Worm (Caenorhabditis elegans) whole organism, young adult: Measurements from ENCODE around the gene spp-5.

Experiments used
- C06A6.2 ChIP-seq: fragments of 200-800 bp; sonication (Bioruptor generic); conservative IDR thresholded peaks from 2 replicates; pipeline ENCODE4 v1.3.6; 2022; ENCODE audit warnings: missing genetic modification characterization, missing compliant biosample characterization
- D2030.7 ChIP-seq: fragments of 200-800 bp; sonication (Bioruptor generic); IDR thresholded peaks from 2 replicates; pipeline ENCODE4 v1.3.6; 2022; ENCODE audit warnings: missing genetic modification reagents, missing genetic modification characterization, missing compliant biosample characterization
- F10E7.11 ChIP-seq: sonication (generic microtip); optimal IDR thresholded peaks from 2 replicates; lab custom pipeline; 2017; ENCODE audit warnings: mild to moderate bottlenecking, missing genetic modification characterization, moderate library complexity, missing compliant biosample characterization
- F22D6.2 ChIP-seq: sonication (generic microtip); optimal IDR thresholded peaks from 2 replicates; lab custom pipeline; 2016; ENCODE audit warnings: mild to moderate bottlenecking, missing genetic modification characterization, missing compliant biosample characterization
- F39B2.1 ChIP-seq: fragments of 200-800 bp; sonication (Bioruptor generic); IDR thresholded peaks from 2 replicates; pipeline ENCODE4 v1.3.6; 2022; ENCODE audit warnings: missing genetic modification reagents, missing genetic modification characterization, missing compliant biosample characterization
- K11D2.4 ChIP-seq: fragments of 200-800 bp; sonication (Bioruptor generic); IDR thresholded peaks from 2 replicates; pipeline ENCODE4 v1.3.6; 2022; ENCODE audit warnings: missing genetic modification reagents, missing genetic modification characterization, missing compliant biosample characterization
- K12H6.12 ChIP-seq: fragments of 200-800 bp; sonication (Bioruptor generic); optimal IDR thresholded peaks from 2 replicates; lab custom pipeline; 2018; ENCODE audit warnings: mild to moderate bottlenecking, missing genetic modification characterization, missing compliant biosample characterization
- Y53G8AR.9 ChIP-seq: fragments of 200-800 bp; sonication (Bioruptor generic); conservative IDR thresholded peaks from 2 replicates; pipeline ENCODE4 v1.3.6; 2022; ENCODE audit warnings: missing genetic modification reagents, missing genetic modification characterization, missing compliant biosample characterization
- Y79H2A.3 ChIP-seq: fragments of 200-800 bp; sonication (Bioruptor generic); conservative IDR thresholded peaks from 2 replicates; pipeline ENCODE4 v1.3.6; 2022; ENCODE audit warnings: missing genetic modification reagents, missing genetic modification characterization, missing compliant biosample characterization
- Y95B8A.8 ChIP-seq: fragments of 200-800 bp; sonication (Bioruptor generic); IDR thresholded peaks from 2 replicates; pipeline ENCODE4 v1.3.6; 2022; ENCODE audit warnings: missing genetic modification reagents, missing genetic modification characterization, missing compliant biosample characterization
- ZK185.1 ChIP-seq: sonication (generic microtip); optimal IDR thresholded peaks from 2 replicates; lab custom pipeline; 2016; ENCODE audit warnings: mild to moderate bottlenecking, missing genetic modification characterization, missing compliant biosample characterization; ENCODE audit not compliant: poor library complexity, severe bottlenecking
- atf-7 ChIP-seq: sonication (generic microtip); optimal IDR thresholded peaks from 2 replicates; lab custom pipeline; 2017; ENCODE audit warnings: mild to moderate bottlenecking, missing genetic modification characterization, missing compliant biosample characterization
- attf-5 ChIP-seq: fragments of 200-800 bp; sonication (Bioruptor generic); optimal IDR thresholded peaks from 2 replicates; lab custom pipeline; 2018; ENCODE audit warnings: mild to moderate bottlenecking, missing genetic modification characterization, missing compliant biosample characterization
- attf-6 ChIP-seq: fragments of 200-800 bp; sonication (Bioruptor generic); IDR thresholded peaks from 2 replicates; pipeline ENCODE4 v1.3.6; 2022; ENCODE audit warnings: missing genetic modification reagents, missing genetic modification characterization, missing compliant biosample characterization
- ccch-3 ChIP-seq: fragments of 200-800 bp; sonication (Bioruptor generic); optimal IDR thresholded peaks from 2 replicates; lab custom pipeline; 2018; ENCODE audit warnings: mild to moderate bottlenecking, missing genetic modification characterization, missing compliant biosample characterization
- cebp-1 ChIP-seq, 2 experiments: fragments of 200-800 bp in 1 of 2; sonication (Bioruptor generic) in 1 of 2; sonication (generic microtip) in 1 of 2; IDR thresholded peaks in 1 of 2; optimal IDR thresholded peaks in 1 of 2; 2 replicates each; pipeline versions ENCODE4 v1.3.6 to Lab custom; 2017 to 2022; ENCODE audit warnings: missing compliant biosample characterization in 2 of 2, missing genetic modification characterization in 2 of 2, mild to moderate bottlenecking in 1 of 2, missing genetic modification reagents in 1 of 2, moderate library complexity in 1 of 2
- ceh-100 ChIP-seq: fragments of 200-800 bp; sonication (Bioruptor generic); IDR thresholded peaks from 2 replicates; pipeline ENCODE4 v1.3.6; 2022; ENCODE audit warnings: missing genetic modification reagents, missing genetic modification characterization, missing compliant biosample characterization
- ceh-91 ChIP-seq: fragments of 200-800 bp; sonication (Bioruptor generic); IDR thresholded peaks from 2 replicates; pipeline ENCODE4 v1.3.6; 2022; ENCODE audit warnings: missing genetic modification reagents, missing genetic modification characterization, missing compliant biosample characterization
- chd-7 ChIP-seq: sonication (generic microtip); optimal IDR thresholded peaks from 2 replicates; lab custom pipeline; 2016; ENCODE audit warnings: mild to moderate bottlenecking, missing genetic modification characterization, moderate library complexity, missing compliant biosample characterization
- dox-1 ChIP-seq: fragments of 200-800 bp; sonication (Bioruptor generic); IDR thresholded peaks from 2 replicates; pipeline ENCODE4 v1.3.6; 2022; ENCODE audit warnings: missing genetic modification reagents, missing genetic modification characterization, missing compliant biosample characterization
- dpl-1 ChIP-seq: fragments of 150-350 bp; optimal IDR thresholded peaks from 2 replicates; lab custom pipeline; 2014; ENCODE audit warnings: missing biosample characterization, missing genetic modification reagents, missing genetic modification characterization
- efl-1 ChIP-seq: fragments of 150-350 bp; optimal IDR thresholded peaks from 2 replicates; lab custom pipeline; 2014; ENCODE audit warnings: missing biosample characterization, missing genetic modification reagents, missing genetic modification characterization
- egl-18 ChIP-seq: fragments of 200-800 bp; sonication (Bioruptor generic); IDR thresholded peaks from 2 replicates; pipeline ENCODE4 v1.3.6; 2022; ENCODE audit warnings: missing genetic modification reagents, missing genetic modification characterization, missing compliant biosample characterization
- ekl-4 ChIP-seq: fragments of 200-800 bp; sonication (Bioruptor generic); IDR thresholded peaks from 2 replicates; pipeline ENCODE4 v1.3.6; 2022; ENCODE audit warnings: missing genetic modification reagents, missing genetic modification characterization, missing compliant biosample characterization
- ets-4 ChIP-seq: fragments of 200-800 bp; sonication (Bioruptor generic); optimal IDR thresholded peaks from 2 replicates; lab custom pipeline; 2018; ENCODE audit warnings: mild to moderate bottlenecking, missing genetic modification characterization, missing compliant biosample characterization
- hlh-26 ChIP-seq: fragments of 200-800 bp; sonication (Bioruptor generic); conservative IDR thresholded peaks from 2 replicates; pipeline ENCODE4 v1.3.6; 2022; ENCODE audit warnings: missing genetic modification reagents, missing genetic modification characterization, missing compliant biosample characterization
- lin-26 ChIP-seq: fragments of 200-800 bp; sonication (Bioruptor generic); IDR thresholded peaks from 2 replicates; pipeline ENCODE4 v1.3.6; 2022; ENCODE audit warnings: missing genetic modification reagents, missing genetic modification characterization, missing compliant biosample characterization
- lin-40 ChIP-seq: sonication (generic microtip); optimal IDR thresholded peaks from 2 replicates; lab custom pipeline; 2016; ENCODE audit warnings: missing genetic modification characterization, mild to moderate bottlenecking, missing compliant biosample characterization, missing genotype, missing genetic modification reagents
- lin-54 ChIP-seq: fragments of 200-800 bp; sonication (Bioruptor generic); optimal IDR thresholded peaks from 2 replicates; lab custom pipeline; 2018; ENCODE audit warnings: mild to moderate bottlenecking, missing genetic modification characterization, missing compliant biosample characterization
- madf-10 ChIP-seq: sonication (generic microtip); optimal IDR thresholded peaks from 2 replicates; lab custom pipeline; 2016; ENCODE audit warnings: mild to moderate bottlenecking, missing genetic modification characterization, missing compliant biosample characterization
- mcd-1 ChIP-seq: fragments of 200-800 bp; sonication (Bioruptor generic); IDR thresholded peaks from 2 replicates; pipeline ENCODE4 v1.3.6; 2022; ENCODE audit warnings: missing genetic modification reagents, missing genetic modification characterization, missing compliant biosample characterization
- nhr-80 ChIP-seq: sonication (generic microtip); optimal IDR thresholded peaks from 2 replicates; lab custom pipeline; 2016; ENCODE audit warnings: missing genetic modification characterization, missing compliant biosample characterization
- nhr-90 ChIP-seq: sonication (generic microtip); optimal IDR thresholded peaks from 2 replicates; lab custom pipeline; 2016; ENCODE audit warnings: missing genotype, mild to moderate bottlenecking, missing genetic modification characterization, missing compliant biosample characterization
- pha-4 ChIP-seq: fragments of 150-350 bp; sonication (generic microtip); optimal IDR thresholded peaks from 2 replicates; lab custom pipeline; 2014; ENCODE audit warnings: missing biosample characterization, missing genetic modification reagents, missing genetic modification characterization
- rcor-1 ChIP-seq: fragments of 200-800 bp; sonication (Bioruptor generic); IDR thresholded peaks from 2 replicates; pipeline ENCODE4 v1.3.6; 2022; ENCODE audit warnings: missing genetic modification reagents, missing genetic modification characterization, missing compliant biosample characterization
- snpc-1.1 ChIP-seq: sonication (generic microtip); optimal IDR thresholded peaks from 2 replicates; lab custom pipeline; 2017; ENCODE audit warnings: missing genetic modification characterization, mild to moderate bottlenecking, missing compliant biosample characterization, antibody characterized with exemption, moderate library complexity, missing genotype, missing genetic modification reagents; ENCODE audit not compliant: insufficient read depth
- snpc-1.3 ChIP-seq: sonication (generic microtip); optimal IDR thresholded peaks from 2 replicates; lab custom pipeline; 2017; ENCODE audit warnings: missing genetic modification characterization, mild to moderate bottlenecking, missing compliant biosample characterization, antibody characterized with exemption, moderate library complexity, missing genotype, missing genetic modification reagents; ENCODE audit not compliant: insufficient read depth
- snpc-4 ChIP-seq, 5 experiments: fragments of 150-350 bp in 1 of 5; sonication (generic microtip) in 4 of 5; optimal IDR thresholded peaks; 2 replicates each; lab custom pipeline; 2014 to 2018; ENCODE audit warnings: missing genetic modification characterization in 5 of 5, missing biosample characterization in 3 of 5, antibody characterized with exemption in 2 of 5, mild to moderate bottlenecking in 2 of 5, missing compliant biosample characterization in 2 of 5, missing genotype in 2 of 5, moderate library complexity in 2 of 5, missing genetic modification reagents in 1 of 5
- somi-1 ChIP-seq: fragments of 200-800 bp; sonication (Bioruptor generic); optimal IDR thresholded peaks from 2 replicates; lab custom pipeline; 2018; ENCODE audit warnings: mild to moderate bottlenecking, missing genetic modification characterization, missing compliant biosample characterization
- tbp1 ChIP-seq: fragments of 200-800 bp; sonication (Bioruptor generic); optimal IDR thresholded peaks from 2 replicates; lab custom pipeline; 2018; ENCODE audit warnings: mild to moderate bottlenecking, missing genetic modification characterization, missing compliant biosample characterization
- unc-62 ChIP-seq: fragments of 150-350 bp; optimal IDR thresholded peaks from 2 replicates; lab custom pipeline; 2014; ENCODE audit warnings: missing biosample characterization, missing genetic modification reagents, missing genetic modification characterization
- zim-3 ChIP-seq: sonication (generic microtip); optimal IDR thresholded peaks from 2 replicates; lab custom pipeline; 2017; ENCODE audit warnings: mild to moderate bottlenecking, missing genetic modification characterization, moderate library complexity, missing compliant biosample characterization
- ztf-22 ChIP-seq: fragments of 200-800 bp; sonication (Bioruptor generic); optimal IDR thresholded peaks from 2 replicates; lab custom pipeline; 2018; ENCODE audit warnings: mild to moderate bottlenecking, missing genetic modification characterization, moderate library complexity, missing compliant biosample characterization
- ztf-28 ChIP-seq: fragments of 200-800 bp; sonication (Bioruptor generic); IDR thresholded peaks from 2 replicates; pipeline ENCODE4 v1.3.6; 2022; ENCODE audit warnings: missing genetic modification reagents, missing genetic modification characterization, missing compliant biosample characterization
- ztf-6 ChIP-seq: fragments of 200-800 bp; sonication (Bioruptor generic); IDR thresholded peaks from 2 replicates; pipeline ENCODE4 v1.3.6; 2022; ENCODE audit warnings: missing genetic modification reagents, missing genetic modification characterization, missing compliant biosample characterization

The spp-5 gene

ce11 chrX:7320115-7320711, at the start of gene spp-5:
Gene spp-5 (minus strand): TSS chrX:7320354.
- peak; percentile 94 for TF ChIP-seq nhr-80 (tag; lab: Kevin White, UChicago)
- no peak for TF ChIP-seq F22D6.2 (tag; lab: Kevin White, UChicago)
- no peak for TF ChIP-seq K12H6.12 (tag; lab: Kevin White, UChicago)
- no peak for TF ChIP-seq atf-7 (tag; lab: Kevin White, UChicago)
- TF ChIP-seq Y53G8AR.9, result no peak
- 0 out of 2 replicates have a peak, but pooled peaks have one; percentile 13 for TF ChIP-seq dox-1 (GFP tag; lab: Robert Waterston, UW)
- no peak for TF ChIP-seq egl-18 (GFP tag; lab: Robert Waterston, UW)
- TF ChIP-seq efl-1 (GFP tag; lab: Kevin White, UChicago), result no peak
- no peak for TF ChIP-seq rcor-1
- TF ChIP-seq chd-7 (tag; lab: Kevin White, UChicago), result no peak
- no peak for TF ChIP-seq snpc-4 (GFP tag; optimal IDR thresholded peaks at IDR 0.05; lab: Kevin White, UChicago)
- no peak for TF ChIP-seq snpc-4 (tag; optimal IDR thresholded peaks at IDR 0.05; lab: Kevin White, UChicago)
- TF ChIP-seq attf-5 (GFP tag; lab: Kevin White, UChicago), result no peak
- TF ChIP-seq lin-40 (tag; lab: Kevin White, UChicago), result no peak
- TF ChIP-seq Y95B8A.8 (GFP tag; lab: Robert Waterston, UW), result no peak
- TF ChIP-seq F10E7.11 (tag; lab: Kevin White, UChicago), result no peak
- TF ChIP-seq zim-3 (tag; lab: Kevin White, UChicago), result no peak
- TF ChIP-seq mcd-1, result no peak
- no peak for TF ChIP-seq ztf-28 (GFP tag; lab: Robert Waterston, UW)
- TF ChIP-seq ets-4 (GFP tag; lab: Kevin White, UChicago), result peak; percentile 33
- no peak for TF ChIP-seq snpc-1.1 (tag; lab: Kevin White, UChicago)
- no peak for TF ChIP-seq madf-10 (tag; lab: Kevin White, UChicago)
- TF ChIP-seq lin-54 (GFP tag; lab: Kevin White, UChicago), result no peak
- no peak for TF ChIP-seq K11D2.4
- TF ChIP-seq attf-6 (GFP tag; lab: Robert Waterston, UW), result no peak
- TF ChIP-seq unc-62, result no peak
- TF ChIP-seq ztf-6 (GFP tag; lab: Robert Waterston, UW), result no peak
- no peak for TF ChIP-seq pha-4 (tag; lab: Kevin White, UChicago)
- TF ChIP-seq F39B2.1 (GFP tag; lab: Robert Waterston, UW), result no peak
- peak; percentile 26 for TF ChIP-seq tbp1
- no peak for TF ChIP-seq hlh-26 (GFP tag; lab: Robert Waterston, UW)
- no peak for TF ChIP-seq C06A6.2 (GFP tag; lab: Robert Waterston, UW)
- TF ChIP-seq ceh-91 (GFP tag; lab: Robert Waterston, UW), result no peak
- TF ChIP-seq D2030.7, result no peak
- peak; percentile 4 for TF ChIP-seq ZK185.1 (tag; lab: Kevin White, UChicago)
- TF ChIP-seq Y79H2A.3 (GFP tag; lab: Robert Waterston, UW), result no peak
- TF ChIP-seq cebp-1 (GFP tag; IDR thresholded peaks at IDR 0.05; lab: Robert Waterston, UW), result no peak
- peak; percentile 28 for TF ChIP-seq cebp-1 (tag; optimal IDR thresholded peaks at IDR 0.05; lab: Kevin White, UChicago)
- no peak for TF ChIP-seq dpl-1 (GFP tag; lab: Kevin White, UChicago)
- TF ChIP-seq lin-26 (GFP tag; lab: Robert Waterston, UW), result no peak
- TF ChIP-seq nhr-90 (tag; lab: Kevin White, UChicago), result no peak
- TF ChIP-seq ccch-3, result no peak
- TF ChIP-seq snpc-1.3 (tag; lab: Kevin White, UChicago), result no peak
- TF ChIP-seq ceh-100 (GFP tag; lab: Robert Waterston, UW), result no peak
- peak; percentile 36 for TF ChIP-seq ztf-22 (GFP tag; lab: Kevin White, UChicago)
- no peak for TF ChIP-seq somi-1 (GFP tag; lab: Kevin White, UChicago)
- TF ChIP-seq ekl-4 (GFP tag; lab: Robert Waterston, UW), result no peak
